Fruit fly (Drosophila melanogaster): ENCODE results near the gene CG11504.

The CG11504 gene

DNA sequence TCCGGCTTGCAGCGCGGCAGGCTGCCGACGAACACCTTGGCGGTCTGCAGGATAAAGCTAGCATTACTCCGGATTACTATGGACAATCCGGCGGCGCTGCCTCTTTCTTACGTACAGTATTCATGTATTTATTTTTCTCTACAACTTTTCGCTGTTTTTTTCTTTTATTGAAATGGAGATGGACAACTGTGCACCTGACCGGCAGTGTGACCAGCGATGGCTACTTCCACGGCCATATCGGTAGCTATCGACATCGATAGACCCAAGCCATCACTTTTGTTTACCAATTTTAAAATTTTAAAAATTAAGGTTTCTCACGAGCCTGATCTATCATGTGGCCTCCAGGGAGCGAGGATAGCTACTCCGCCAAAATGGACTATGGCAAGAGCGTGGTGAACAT is 2.7 kb upstream of the CG11504 start, which contains the start of the genes CG7903 and Sas-6 (continued):
- peak; percentile 33 for TF ChIP-seq HmgZ (tag; optimal IDR thresholded peaks at IDR 0.05)
- peak; percentile 88 for TF ChIP-seq CG6791 (GFP tag; IDR thresholded peaks at IDR 0.05; ENCODE audit: partially characterized antibody)
- TF ChIP-seq E2f2 (GFP tag; IDR thresholded peaks at IDR 0.05): peak; percentile 79
- no peak for TF ChIP-seq ttk (GFP tag; IDR thresholded peaks at IDR 0.05)
- TF ChIP-seq CG34224 (GFP tag; IDR thresholded peaks at IDR 0.05; ENCODE audit: partially characterized antibody): peak; percentile 76
- no peak for TF ChIP-seq CG18476 (GFP tag; optimal IDR thresholded peaks at IDR 0.05)
- TF ChIP-seq zen2 (GFP tag; IDR thresholded peaks at IDR 0.05; ENCODE audit: partially characterized antibody): peak; percentile 48; the same call in 1 of the 3 replicates
- TF ChIP-seq MESR4 (GFP tag; optimal IDR thresholded peaks at IDR 0.05): peak; percentile 71
- no peak for TF ChIP-seq pita (GFP tag; optimal IDR thresholded peaks at IDR 0.05)
- TF ChIP-seq HLH54F (GFP tag; optimal IDR thresholded peaks at IDR 0.05): no peak
- TF ChIP-seq CG7357 (GFP tag; IDR thresholded peaks at IDR 0.05): no peak
- peak; percentile 77 for TF ChIP-seq unc-4 (GFP tag; IDR thresholded peaks at IDR 0.05; ENCODE audit: partially characterized antibody)
- peak; percentile 75 for TF ChIP-seq Scr (GFP tag; IDR thresholded peaks at IDR 0.05; ENCODE audit: partially characterized antibody)
- peak; percentile 42 for TF ChIP-seq YL-1 (GFP tag; optimal IDR thresholded peaks at IDR 0.05)
- peak; percentile 56; the same call in 1 of the 2 replicates for TF ChIP-seq nerfin-2 (GFP tag; IDR thresholded peaks at IDR 0.05; ENCODE audit: partially characterized antibody)
- TF ChIP-seq MBD-R2 (GFP tag; IDR thresholded peaks at IDR 0.05): peak; percentile 94
- 0 out of 2 replicates have a peak, but pooled peaks have one; percentile 26 for TF ChIP-seq sob (GFP tag; IDR thresholded peaks at IDR 0.05)
- TF ChIP-seq ato (GFP tag; IDR thresholded peaks at IDR 0.05; ENCODE audit: partially characterized antibody): no peak
- peak; percentile 4 for TF ChIP-seq CG8924 (tag; optimal IDR thresholded peaks at IDR 0.05)
- peak; percentile 78 for TF ChIP-seq amos (GFP tag; IDR thresholded peaks at IDR 0.05; ENCODE audit: partially characterized antibody)
- no peak for TF ChIP-seq CG4730 (GFP tag; IDR thresholded peaks at IDR 0.05)
- TF ChIP-seq Bgb (GFP tag; IDR thresholded peaks at IDR 0.05; ENCODE audit: partially characterized antibody): peak; percentile 85
- no peak for TF ChIP-seq CG17829 (tag; optimal IDR thresholded peaks at IDR 0.05)
- no peak for TF ChIP-seq slp2 (GFP tag; optimal IDR thresholded peaks at IDR 0.05)
- TF ChIP-seq HLH4C (GFP tag; IDR thresholded peaks at IDR 0.05; ENCODE audit: partially characterized antibody): peak; percentile 72
- TF ChIP-seq pfk (GFP tag; optimal IDR thresholded peaks at IDR 0.05): no peak
- peak; percentile 65; the same call in 1 of the 4 replicates for TF ChIP-seq chinmo (GFP tag; IDR thresholded peaks at IDR 0.05; ENCODE audit: partially characterized antibody)
- no peak for TF ChIP-seq CG6254 (GFP tag; optimal IDR thresholded peaks at IDR 0.05)
- TF ChIP-seq dm (GFP tag; optimal IDR thresholded peaks at IDR 0.05): no peak
- peak; percentile 62 for TF ChIP-seq Myb (GFP tag; optimal IDR thresholded peaks at IDR 0.05)
- TF ChIP-seq Ets65A (GFP tag): no peak
- peak in 1 of 2 experiments; percentile 2 for TF ChIP-seq crp (GFP tag; optimal IDR thresholded peaks at IDR 0.05)
- peak; percentile 63 for TF ChIP-seq vnd (GFP tag; IDR thresholded peaks at IDR 0.05; ENCODE audit: partially characterized antibody)
- TF ChIP-seq unpg (GFP tag; optimal IDR thresholded peaks at IDR 0.05): no peak
- TF ChIP-seq CG30403 (GFP tag; optimal IDR thresholded peaks at IDR 0.05): peak; percentile 2
- no peak for TF ChIP-seq Dad (GFP tag; optimal IDR thresholded peaks at IDR 0.05)
- peak; percentile 71; the same call in 2 of the 3 replicates for TF ChIP-seq CG7963 (GFP tag; IDR thresholded peaks at IDR 0.05; ENCODE audit: partially characterized antibody)
- peak; percentile 33 for TF ChIP-seq CG14710 (tag; optimal IDR thresholded peaks at IDR 0.05)
- no peak; the same call in 1 of the 2 replicates for TF ChIP-seq CG32772 (GFP tag; IDR thresholded peaks at IDR 0.05)
- peak; percentile 32; the same call in 1 of the 3 replicates for TF ChIP-seq row (GFP tag; IDR thresholded peaks at IDR 0.05)
- TF ChIP-seq CG42726 (GFP tag; IDR thresholded peaks at IDR 0.05; ENCODE audit: partially characterized antibody): peak; percentile 77
- no peak for TF ChIP-seq gcm2 (GFP tag; optimal IDR thresholded peaks at IDR 0.05)
- no peak for TF ChIP-seq CG12769 (tag; optimal IDR thresholded peaks at IDR 0.05)
- TF ChIP-seq NC2α (GFP tag; optimal IDR thresholded peaks at IDR 0.05): no peak
- TF ChIP-seq HHEX (GFP tag; optimal IDR thresholded peaks at IDR 0.05): no peak
- TF ChIP-seq CG14860 (GFP tag; IDR thresholded peaks at IDR 0.05; ENCODE audit: partially characterized antibody): peak; percentile 61
- peak; percentile 81 for TF ChIP-seq CG4617 (GFP tag; optimal IDR thresholded peaks at IDR 0.05; ENCODE audit: borderline replicate concordance)
- TF ChIP-seq cwo (GFP tag; optimal IDR thresholded peaks at IDR 0.05): no peak
